Worm (Caenorhabditis elegans) whole organism, late embryonic: ENCODE data around the gene cbp-1.

Source experiments
- C08G9.2 ChIP-seq: sonication (generic microtip); optimal IDR thresholded peaks from 2 replicates; lab custom pipeline; 2016; ENCODE audit warnings: mild to moderate bottlenecking, missing genetic modification characterization, moderate library complexity, missing compliant biosample characterization
- F13H6.1 ChIP-seq: sonication (generic microtip); optimal IDR thresholded peaks from 2 replicates; lab custom pipeline; 2016; ENCODE audit warnings: missing genetic modification characterization, missing compliant biosample characterization
- K02D7.2 ChIP-seq: sonication (generic microtip); optimal IDR thresholded peaks from 2 replicates; lab custom pipeline; 2017; ENCODE audit warnings: mild to moderate bottlenecking, missing genetic modification characterization, missing compliant biosample characterization
- K09A11.1 ChIP-seq: sonication (generic microtip); optimal IDR thresholded peaks from 2 replicates; lab custom pipeline; 2017; ENCODE audit warnings: antibody characterized with exemption, mild to moderate bottlenecking, missing genetic modification characterization, missing compliant biosample characterization; ENCODE audit not compliant: insufficient read depth
- T23F11.4 ChIP-seq: fragments of 200-800 bp; sonication (Bioruptor generic); optimal IDR thresholded peaks from 2 replicates; lab custom pipeline; 2018; ENCODE audit warnings: mild to moderate bottlenecking, missing genetic modification characterization, missing compliant biosample characterization
- ahr-1 ChIP-seq: sonication (generic microtip); optimal IDR thresholded peaks from 2 replicates; lab custom pipeline; 2016; ENCODE audit warnings: missing genetic modification characterization, missing compliant biosample characterization
- ceh-14 ChIP-seq: sonication (generic microtip); optimal IDR thresholded peaks from 2 replicates; lab custom pipeline; 2016; ENCODE audit warnings: missing genotype, missing genetic modification characterization, missing compliant biosample characterization
- ceh-18 ChIP-seq: sonication (generic microtip); optimal IDR thresholded peaks from 2 replicates; lab custom pipeline; 2016; ENCODE audit warnings: missing genetic modification characterization, missing compliant biosample characterization
- ceh-22 ChIP-seq: sonication (generic microtip); optimal IDR thresholded peaks from 2 replicates; lab custom pipeline; 2017; ENCODE audit warnings: missing biosample characterization, missing genetic modification characterization
- ceh-45 ChIP-seq: fragments of 200-800 bp; sonication (Bioruptor generic); IDR thresholded peaks from 2 replicates; pipeline ENCODE4 v1.3.6; 2022; ENCODE audit warnings: missing genetic modification reagents, missing genetic modification characterization, missing compliant biosample characterization
- ceh-6 ChIP-seq: fragments of 200-800 bp; sonication (Bioruptor generic); optimal IDR thresholded peaks from 2 replicates; lab custom pipeline; 2018; ENCODE audit warnings: mild to moderate bottlenecking, missing genetic modification characterization, missing compliant biosample characterization
- ceh-9 ChIP-seq: sonication (generic microtip); optimal IDR thresholded peaks from 2 replicates; lab custom pipeline; 2016; ENCODE audit warnings: mild to moderate bottlenecking, missing genetic modification characterization, inconsistent platforms, missing compliant biosample characterization
- fax-1 ChIP-seq: sonication (generic microtip); optimal IDR thresholded peaks from 2 replicates; lab custom pipeline; 2016; ENCODE audit warnings: missing genotype, missing genetic modification characterization, missing compliant biosample characterization
- fkh-6 ChIP-seq: sonication (generic microtip); optimal IDR thresholded peaks from 2 replicates; lab custom pipeline; 2016; ENCODE audit warnings: missing genetic modification characterization, missing compliant biosample characterization
- gmeb-2 ChIP-seq: sonication (generic microtip); optimal IDR thresholded peaks from 2 replicates; lab custom pipeline; 2016; ENCODE audit warnings: missing genetic modification characterization, inconsistent platforms, missing compliant biosample characterization
- hlh-15 ChIP-seq: sonication (generic microtip); optimal IDR thresholded peaks from 2 replicates; lab custom pipeline; 2016; ENCODE audit warnings: missing genetic modification characterization, missing compliant biosample characterization
- hlh-30 ChIP-seq: sonication (generic microtip); optimal IDR thresholded peaks from 2 replicates; lab custom pipeline; 2017; ENCODE audit warnings: antibody characterized with exemption, missing genetic modification characterization, missing compliant biosample characterization; ENCODE audit not compliant: insufficient read depth
- hlh-6 ChIP-seq: sonication (generic microtip); optimal IDR thresholded peaks from 2 replicates; lab custom pipeline; 2016; ENCODE audit warnings: missing genotype, missing genetic modification characterization, missing compliant biosample characterization
- madf-2 ChIP-seq: sonication (generic microtip); optimal IDR thresholded peaks from 2 replicates; lab custom pipeline; 2017; ENCODE audit warnings: missing genetic modification characterization, missing compliant biosample characterization
- npax-4 ChIP-seq: sonication (generic microtip); optimal IDR thresholded peaks from 2 replicates; lab custom pipeline; 2016; ENCODE audit warnings: missing genetic modification characterization, missing compliant biosample characterization
- pax-1 ChIP-seq: fragments of 150-350 bp; optimal IDR thresholded peaks from 2 replicates; lab custom pipeline; 2014; ENCODE audit warnings: missing biosample characterization, missing genetic modification characterization
- pha-2 ChIP-seq: sonication (generic microtip); optimal IDR thresholded peaks from 2 replicates; lab custom pipeline; 2017; ENCODE audit warnings: mild to moderate bottlenecking, missing genetic modification characterization, missing compliant biosample characterization
- pros-1 ChIP-seq: fragments of 150-350 bp; optimal IDR thresholded peaks from 2 replicates; lab custom pipeline; 2014; ENCODE audit warnings: missing biosample characterization, missing genetic modification reagents, missing genetic modification characterization
- ref-2 ChIP-seq: sonication (generic microtip); optimal IDR thresholded peaks from 2 replicates; lab custom pipeline; 2016; ENCODE audit warnings: missing genetic modification characterization, missing compliant biosample characterization
- sox-2 ChIP-seq: fragments of 200-800 bp; sonication (Bioruptor generic); IDR thresholded peaks from 2 replicates; pipeline ENCODE4 v1.3.6; 2022; ENCODE audit warnings: missing genetic modification reagents, missing genetic modification characterization, missing compliant biosample characterization
- sox-4 ChIP-seq: sonication (generic microtip); optimal IDR thresholded peaks from 2 replicates; lab custom pipeline; 2017; ENCODE audit warnings: mild to moderate bottlenecking, missing genetic modification characterization, inconsistent platforms, missing compliant biosample characterization
- syd-9 ChIP-seq: sonication (generic microtip); optimal IDR thresholded peaks from 2 replicates; lab custom pipeline; 2016; ENCODE audit warnings: mild to moderate bottlenecking, missing genetic modification characterization, moderate library complexity, missing compliant biosample characterization
- tbx-2 ChIP-seq: sonication (generic microtip); optimal IDR thresholded peaks from 2 replicates; lab custom pipeline; 2016; ENCODE audit warnings: missing genetic modification characterization, missing compliant biosample characterization
- tbx-7 ChIP-seq: sonication (generic microtip); optimal IDR thresholded peaks from 2 replicates; lab custom pipeline; 2016; ENCODE audit warnings: missing genotype, missing genetic modification characterization, missing compliant biosample characterization
- unc-3 ChIP-seq, 2 experiments: fragments of 200-800 bp in 1 of 2; sonication (Bioruptor generic) in 1 of 2; sonication (generic microtip) in 1 of 2; conservative IDR thresholded peaks in 1 of 2; optimal IDR thresholded peaks in 1 of 2; 2 replicates each; pipeline versions ENCODE4 v1.3.6 to Lab custom; 2016 to 2022; ENCODE audit warnings: missing compliant biosample characterization in 2 of 2, missing genetic modification characterization in 2 of 2, missing genetic modification reagents in 1 of 2
- unc-55 ChIP-seq: sonication (generic microtip); optimal IDR thresholded peaks from 2 replicates; lab custom pipeline; 2017; ENCODE audit warnings: missing biosample characterization, missing genetic modification reagents, missing genetic modification characterization
- unc-86 ChIP-seq: sonication (generic microtip); optimal IDR thresholded peaks from 2 replicates; lab custom pipeline; 2016; ENCODE audit warnings: missing genetic modification characterization, missing compliant biosample characterization
- ztf-16 ChIP-seq: sonication (generic microtip); optimal IDR thresholded peaks from 2 replicates; lab custom pipeline; 2017; ENCODE audit warnings: missing genetic modification characterization, missing compliant biosample characterization

cbp-1 gene

DNA sequence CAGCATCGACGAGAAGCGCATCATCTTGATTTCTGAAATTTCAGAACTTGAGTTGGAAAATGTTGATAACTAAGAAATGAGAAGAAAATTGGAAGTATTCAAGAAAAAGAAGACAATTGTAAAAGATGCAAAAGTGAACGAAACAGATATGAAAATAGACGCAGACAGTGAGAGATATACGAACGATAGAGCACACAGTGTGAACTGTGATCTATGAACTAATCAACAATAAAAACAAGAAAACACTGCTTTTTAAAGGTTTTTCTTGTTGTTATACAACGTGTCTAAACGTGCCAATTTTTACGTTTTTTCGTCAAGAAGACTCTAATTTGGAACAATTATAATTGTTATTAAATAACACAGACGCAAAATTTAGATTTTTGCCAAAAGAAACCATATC lies 13.5 kb upstream of the cbp-1 start, which contains the start of gene ech-6:
TSS of gene ech-6 (minus strand) at position 32 of the 400 bp plus-strand sequence.
- TF ChIP-seq K09A11.1 (tag; lab: Kevin White, UChicago): no peak
- TF ChIP-seq C08G9.2 (tag; lab: Kevin White, UChicago): no peak
- TF ChIP-seq T23F11.4 (GFP tag; lab: Kevin White, UChicago): no peak
- no peak for TF ChIP-seq fkh-6
- TF ChIP-seq hlh-30 (tag; lab: Kevin White, UChicago): no peak
- TF ChIP-seq npax-4 (tag; lab: Kevin White, UChicago): no peak
- no peak for TF ChIP-seq syd-9
- TF ChIP-seq, all 69 proteins: peak for 0

DNA sequence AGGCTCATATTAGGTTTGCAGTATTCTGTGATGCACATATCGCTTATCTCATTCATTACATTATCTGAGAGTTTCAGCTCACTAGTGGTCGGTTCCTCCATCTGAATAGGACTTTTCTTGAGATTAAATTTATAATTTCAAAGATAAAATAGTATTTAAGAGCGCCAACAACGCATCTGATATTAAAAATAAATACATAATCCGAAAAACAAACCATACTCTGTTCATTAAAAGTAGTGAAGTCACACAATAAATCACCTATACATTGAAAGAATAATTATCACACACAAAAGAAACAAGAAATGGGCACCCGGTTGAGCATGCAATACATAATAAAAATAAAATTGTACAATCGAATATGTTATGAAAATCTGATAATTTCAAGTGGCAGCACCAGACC lies 8.9 kb upstream of the cbp-1 start, which contains the start of gene vps-53:
TSS of gene vps-53 (minus strand) at position 101 of the 400 bp plus-strand sequence.
- TF ChIP-seq ceh-18 (tag; lab: Kevin White, UChicago): no peak
- no peak for TF ChIP-seq ceh-6 (GFP tag; lab: Kevin White, UChicago)
- no peak for TF ChIP-seq ztf-16 (tag; lab: Kevin White, UChicago)
- no peak for TF ChIP-seq madf-2 (tag; lab: Kevin White, UChicago)
- TF ChIP-seq K02D7.2: no peak
- TF ChIP-seq tbx-2 (tag; lab: Kevin White, UChicago): no peak
- no peak for TF ChIP-seq pax-1 (tag; lab: Kevin White, UChicago)
- no peak for TF ChIP-seq unc-86 (tag; lab: Kevin White, UChicago)
- no peak for TF ChIP-seq sox-2

DNA sequence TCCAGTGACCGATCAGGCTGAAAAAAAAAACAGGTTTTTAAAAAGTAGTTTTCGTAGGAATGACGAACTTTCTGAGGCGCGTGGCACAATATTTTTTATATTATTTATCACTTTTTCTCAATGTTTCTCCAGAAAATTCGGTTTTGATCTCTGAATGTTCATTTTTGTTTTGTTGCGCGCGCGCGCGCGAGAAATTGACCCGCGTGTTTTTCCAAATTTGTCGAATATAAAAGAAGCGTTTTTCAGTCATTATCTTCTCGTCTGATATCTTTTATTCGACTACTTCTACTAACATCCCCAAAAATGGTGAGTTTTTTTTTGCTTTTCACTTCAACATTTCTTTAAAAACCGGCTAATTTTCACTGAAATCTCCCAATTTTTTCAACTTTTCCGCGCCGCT lies 7.5 kb upstream of the cbp-1 start, which contains the start of gene rmd-1:
TSS of gene rmd-1 (plus strand) at position 247 of the 400 bp plus-strand sequence.
- TF ChIP-seq unc-3 (GFP tag; conservative IDR thresholded peaks at IDR 0.05; lab: Robert Waterston, UW): no peak
- no peak for TF ChIP-seq unc-3 (tag; optimal IDR thresholded peaks at IDR 0.05; lab: Kevin White, UChicago)
- TF ChIP-seq fax-1: no peak
- no peak for TF ChIP-seq hlh-15

DNA sequence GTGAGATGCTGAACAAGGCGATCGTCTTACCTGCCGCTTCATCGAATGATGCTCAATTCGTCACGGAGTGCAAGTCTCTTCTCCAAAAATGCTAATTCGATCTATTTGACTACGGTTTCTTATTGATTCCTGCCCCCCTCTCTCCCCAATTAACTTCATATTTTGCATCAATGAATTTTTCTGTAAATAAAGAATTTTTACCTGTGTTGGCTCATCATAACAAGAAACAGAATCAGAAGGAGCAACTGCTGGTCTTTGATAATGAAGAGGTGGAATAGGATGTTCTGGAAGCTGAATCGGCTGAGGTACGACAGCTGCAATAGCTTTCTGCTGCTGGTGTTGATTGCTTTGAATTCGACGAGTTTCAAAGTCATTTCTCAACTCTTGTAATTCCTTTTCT lies 6.1 kb upstream of the cbp-1 start:
- TF ChIP-seq ceh-22 (tag; lab: Kevin White, UChicago): no peak
- TF ChIP-seq tbx-2 (tag; lab: Kevin White, UChicago): no peak
- no peak for TF ChIP-seq ref-2 (tag; lab: Kevin White, UChicago)
- no peak for TF ChIP-seq pha-2
- no peak for TF ChIP-seq ceh-9 (tag; lab: Kevin White, UChicago)
- TF ChIP-seq hlh-6 (tag; lab: Kevin White, UChicago): no peak
- no peak for TF ChIP-seq gmeb-2 (tag; lab: Kevin White, UChicago)
- TF ChIP-seq, all 69 proteins: peak for 0

DNA sequence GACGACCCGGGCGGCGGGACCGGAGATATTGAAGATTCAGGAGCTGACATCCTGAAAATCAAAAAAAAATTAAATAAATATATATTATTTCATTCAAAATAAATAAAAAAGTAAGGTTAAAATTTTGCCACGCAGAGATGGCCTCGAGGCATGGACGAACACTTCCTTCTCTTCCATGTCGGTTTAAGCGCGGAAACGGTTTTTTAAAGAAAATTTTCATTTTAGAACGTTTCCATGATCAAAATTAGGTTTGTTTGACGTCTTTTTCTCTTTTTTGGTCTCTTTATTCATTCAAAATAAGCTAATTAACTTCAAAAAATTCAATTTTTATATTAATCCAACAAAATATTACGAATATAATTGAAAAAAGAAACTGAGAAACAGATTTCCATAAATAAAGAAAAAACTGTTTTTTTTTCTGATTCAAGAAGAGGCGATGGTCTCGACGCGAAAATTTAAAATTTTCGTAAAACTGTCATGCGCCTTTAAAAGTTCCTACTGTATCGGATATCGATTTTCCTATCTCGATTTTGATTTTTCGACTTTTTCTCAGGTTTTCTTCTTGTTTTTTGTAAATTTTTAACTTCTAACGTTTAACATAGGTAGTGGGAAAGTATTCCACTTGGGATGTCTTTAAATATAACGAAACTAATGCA lies 4.1 kb upstream of the cbp-1 start, which contains the start of gene gcc-2:
TSS of gene gcc-2 (minus strand) at position 51 of the 656 bp plus-strand sequence.
- TF ChIP-seq pros-1 (tag; lab: Kevin White, UChicago): no peak
- no peak for TF ChIP-seq K09A11.1 (tag; lab: Kevin White, UChicago)
- TF ChIP-seq sox-2: no peak
- TF ChIP-seq ceh-45: no peak
- TF ChIP-seq unc-3 (GFP tag; conservative IDR thresholded peaks at IDR 0.05; lab: Robert Waterston, UW): no peak
- no peak for TF ChIP-seq unc-3 (tag; optimal IDR thresholded peaks at IDR 0.05; lab: Kevin White, UChicago)
- no peak for TF ChIP-seq ahr-1
- TF ChIP-seq tbx-7: no peak
- TF ChIP-seq unc-55 (GFP tag; lab: Kevin White, UChicago): no peak
- TF ChIP-seq ceh-9 (tag; lab: Kevin White, UChicago): no peak
- TF ChIP-seq ztf-16 (tag; lab: Kevin White, UChicago): no peak
- no peak for TF ChIP-seq F13H6.1 (tag; lab: Kevin White, UChicago)
- TF ChIP-seq ceh-14 (tag; lab: Kevin White, UChicago): no peak
- no peak for TF ChIP-seq sox-4 (tag; lab: Kevin White, UChicago)
- TF ChIP-seq, all 69 proteins: peak for 0
